Fruit fly (Drosophila melanogaster) whole organism, wandering third instar larva: ENCODE results near the gene CG9525.

ENCODE experiments used
- Abd-B ChIP-seq: fragments of >200 bp; optimal IDR thresholded peaks from 2 replicates; lab custom pipeline; 2017; ENCODE audit warnings: missing biosample characterization, missing genetic modification characterization
- CG32264 ChIP-seq: fragments of 200-800 bp; sonication (Bioruptor generic); optimal IDR thresholded peaks from 2 replicates; lab custom pipeline; 2016; ENCODE audit warnings: missing biosample characterization, missing genetic modification characterization
- CG9705 ChIP-seq: fragments of 200-800 bp; sonication (Bioruptor generic); optimal IDR thresholded peaks from 2 replicates; lab custom pipeline; 2018; ENCODE audit warnings: missing biosample characterization, mild to moderate bottlenecking, missing genetic modification characterization
- CrebA ChIP-seq: fragments of 200-800 bp; sonication (Bioruptor generic); optimal IDR thresholded peaks from 2 replicates; lab custom pipeline; 2016; ENCODE audit warnings: missing biosample characterization, mild to moderate bottlenecking, missing genetic modification characterization, borderline replicate concordance
- Dfd ChIP-seq: fragments of >200 bp; optimal IDR thresholded peaks from 2 replicates; lab custom pipeline; 2017; ENCODE audit warnings: missing biosample characterization, missing genetic modification characterization
- Dif ChIP-seq: fragments of 200-275, 200-300 bp; sonication (Bioruptor generic); optimal IDR thresholded peaks from 2 replicates; lab custom pipeline; 2018; ENCODE audit warnings: missing biosample characterization, missing genetic modification characterization; ENCODE audit not compliant: partially characterized antibody
- GATAd ChIP-seq: sonication (Bioruptor generic); optimal IDR thresholded peaks from 2 replicates; lab custom pipeline; 2016; ENCODE audit warnings: missing biosample characterization, missing genetic modification characterization
- HLH106 ChIP-seq: fragments of 200-800 bp; optimal IDR thresholded peaks from 3 replicates; lab custom pipeline; 2019; ENCODE audit warnings: missing biosample characterization, mild to moderate bottlenecking, missing genetic modification characterization, moderate library complexity
- Hnf4 ChIP-seq: fragments of 200-800 bp; sonication (Bioruptor generic); optimal IDR thresholded peaks from 2 replicates; lab custom pipeline; 2016; ENCODE audit warnings: missing biosample characterization, mild to moderate bottlenecking, missing genetic modification characterization
- Hr78 ChIP-seq: fragments of >200 bp; optimal IDR thresholded peaks from 2 replicates; lab custom pipeline; 2017; ENCODE audit warnings: missing biosample characterization, missing genetic modification characterization
- Hr83 ChIP-seq: fragments of 200-300 bp; sonication (Bioruptor generic); optimal IDR thresholded peaks from 2 replicates; lab custom pipeline; 2016; ENCODE audit warnings: missing biosample characterization, mild to moderate bottlenecking, missing genetic modification characterization, moderate library complexity; ENCODE audit not compliant: poor library complexity, severe bottlenecking
- Jra ChIP-seq: sonication (Bioruptor generic); optimal IDR thresholded peaks from 2 replicates; lab custom pipeline; 2016; ENCODE audit warnings: missing biosample characterization, missing genetic modification characterization
- Mio ChIP-seq: sonication (Bioruptor generic); optimal IDR thresholded peaks from 2 replicates; lab custom pipeline; 2016; ENCODE audit warnings: missing biosample characterization, missing genetic modification characterization
- Myc ChIP-seq: fragments of >200 bp; optimal IDR thresholded peaks from 2 replicates; lab custom pipeline; 2017
- N ChIP-seq: fragments of >200 bp; optimal IDR thresholded peaks from 2 replicates; lab custom pipeline; 2018; ENCODE audit warnings: missing biosample characterization, missing external identifiers, missing genetic modification characterization
- OdsH ChIP-seq: fragments of 200-800 bp; sonication (Bioruptor generic); optimal IDR thresholded peaks from 2 replicates; lab custom pipeline; 2016; ENCODE audit warnings: missing biosample characterization, mild to moderate bottlenecking, missing genetic modification characterization
- Rel ChIP-seq, 2 experiments: fragments of 200-800 bp; sonication (Bioruptor generic) in 1 of 2; optimal IDR thresholded peaks; 2 replicates in 1 of 2; 3 replicates in 1 of 2; lab custom pipeline; 2016 to 2019; ENCODE audit warnings: mild to moderate bottlenecking in 2 of 2, missing biosample characterization in 2 of 2, missing genetic modification characterization in 2 of 2, moderate library complexity in 1 of 2
- Sp1 ChIP-seq: fragments of 200-800 bp; sonication (Bioruptor generic); optimal IDR thresholded peaks from 3 replicates; lab custom pipeline; 2019; ENCODE audit warnings: missing biosample characterization, mild to moderate bottlenecking, missing genetic modification characterization, moderate library complexity
- Vsx2 ChIP-seq: fragments of 200-300, 225-300 bp; sonication (Bioruptor generic); optimal IDR thresholded peaks from 2 replicates; lab custom pipeline; 2018; ENCODE audit warnings: missing biosample characterization, missing genetic modification characterization; ENCODE audit not compliant: partially characterized antibody
- br ChIP-seq: fragments of 200-800 bp; sonication (Bioruptor generic); optimal IDR thresholded peaks from 2 replicates; lab custom pipeline; 2016; ENCODE audit warnings: missing biosample characterization, missing genetic modification characterization
- brk ChIP-seq: fragments of 200-800 bp; sonication (Bioruptor generic); optimal IDR thresholded peaks from 2 replicates; lab custom pipeline; 2016; ENCODE audit warnings: missing biosample characterization, mild to moderate bottlenecking, missing genetic modification characterization
- dl ChIP-seq, 2 experiments: fragments of 175-275, 200-275 bp in 1 of 2; fragments of 200-275 bp in 1 of 2; sonication (Bioruptor generic); optimal IDR thresholded peaks; lab custom pipeline; 2018; ENCODE audit warnings: mild to moderate bottlenecking in 2 of 2, missing biosample characterization in 2 of 2, missing genetic modification characterization in 2 of 2, moderate library complexity in 2 of 2; ENCODE audit not compliant: partially characterized antibody in 2 of 2, insufficient read depth in 1 of 2
- dmrt93B ChIP-seq: fragments of 200-800 bp; sonication (Bioruptor generic); optimal IDR thresholded peaks from 2 replicates; lab custom pipeline; 2018; ENCODE audit warnings: missing biosample characterization, mild to moderate bottlenecking, missing genetic modification characterization
- dsf ChIP-seq: sonication (Bioruptor generic); optimal IDR thresholded peaks from 2 replicates; lab custom pipeline; 2016; ENCODE audit warnings: missing biosample characterization, missing genetic modification characterization, borderline replicate concordance
- ey ChIP-seq: fragments of 200-800 bp; sonication (Bioruptor generic); optimal IDR thresholded peaks from 2 replicates; lab custom pipeline; 2016; ENCODE audit warnings: missing biosample characterization, missing genetic modification characterization
- foxo ChIP-seq, 2 experiments: fragments of 200-800 bp; sonication (Bioruptor generic); optimal IDR thresholded peaks; 2 replicates in 1 of 2; 3 replicates in 1 of 2; lab custom pipeline; 2016 to 2017; ENCODE audit warnings: missing biosample characterization in 2 of 2, missing genetic modification characterization in 2 of 2
- fru ChIP-seq: fragments of 200-800 bp; sonication (Bioruptor generic); optimal IDR thresholded peaks from 3 replicates; lab custom pipeline; 2016; ENCODE audit warnings: missing biosample characterization, mild to moderate bottlenecking, missing genetic modification characterization
- h ChIP-seq: fragments of 200-800 bp; sonication (Bioruptor generic); optimal IDR thresholded peaks from 3 replicates; lab custom pipeline; 2016; ENCODE audit warnings: missing biosample characterization, mild to moderate bottlenecking, missing genetic modification characterization
- jim ChIP-seq: fragments of 175-275, 200-325 bp; sonication (Bioruptor generic); optimal IDR thresholded peaks from 2 replicates; lab custom pipeline; 2016; ENCODE audit warnings: missing biosample characterization, mild to moderate bottlenecking, missing genetic modification characterization
- lola ChIP-seq: fragments of >200 bp; optimal IDR thresholded peaks from 2 replicates; lab custom pipeline; 2017; ENCODE audit warnings: missing biosample characterization, missing genetic modification characterization
- pan ChIP-seq: fragments of >200 bp; optimal IDR thresholded peaks from 2 replicates; lab custom pipeline; 2017
- psq ChIP-seq: fragments of 200-800 bp; sonication (Bioruptor generic); optimal IDR thresholded peaks from 3 replicates; lab custom pipeline; 2017; ENCODE audit warnings: missing biosample characterization, mild to moderate bottlenecking, missing genetic modification characterization, moderate library complexity
- rgr ChIP-seq: fragments of 200-800 bp; sonication (Bioruptor generic); optimal IDR thresholded peaks from 3 replicates; lab custom pipeline; 2016; ENCODE audit warnings: missing biosample characterization, mild to moderate bottlenecking, missing genetic modification characterization
- sage ChIP-seq: fragments of 200-800 bp; sonication (Bioruptor generic); optimal IDR thresholded peaks from 2 replicates; lab custom pipeline; 2016; ENCODE audit warnings: missing biosample characterization, mild to moderate bottlenecking, missing genetic modification characterization
- sv ChIP-seq: fragments of 200-800 bp; sonication (Bioruptor generic); optimal IDR thresholded peaks from 3 replicates; lab custom pipeline; 2016; ENCODE audit warnings: missing biosample characterization, missing genetic modification characterization
- tai ChIP-seq: sonication (Bioruptor generic); optimal IDR thresholded peaks from 2 replicates; lab custom pipeline; 2016; ENCODE audit warnings: missing biosample characterization, missing genetic modification characterization
- usp ChIP-seq: fragments of >200 bp; optimal IDR thresholded peaks from 2 replicates; lab custom pipeline; 2017; ENCODE audit warnings: missing biosample characterization, missing genetic modification characterization
- woc ChIP-seq: sonication (Bioruptor generic); optimal IDR thresholded peaks from 2 replicates; lab custom pipeline; 2016; ENCODE audit warnings: missing biosample characterization, mild to moderate bottlenecking, missing genetic modification characterization

The CG9525 gene

DNA sequence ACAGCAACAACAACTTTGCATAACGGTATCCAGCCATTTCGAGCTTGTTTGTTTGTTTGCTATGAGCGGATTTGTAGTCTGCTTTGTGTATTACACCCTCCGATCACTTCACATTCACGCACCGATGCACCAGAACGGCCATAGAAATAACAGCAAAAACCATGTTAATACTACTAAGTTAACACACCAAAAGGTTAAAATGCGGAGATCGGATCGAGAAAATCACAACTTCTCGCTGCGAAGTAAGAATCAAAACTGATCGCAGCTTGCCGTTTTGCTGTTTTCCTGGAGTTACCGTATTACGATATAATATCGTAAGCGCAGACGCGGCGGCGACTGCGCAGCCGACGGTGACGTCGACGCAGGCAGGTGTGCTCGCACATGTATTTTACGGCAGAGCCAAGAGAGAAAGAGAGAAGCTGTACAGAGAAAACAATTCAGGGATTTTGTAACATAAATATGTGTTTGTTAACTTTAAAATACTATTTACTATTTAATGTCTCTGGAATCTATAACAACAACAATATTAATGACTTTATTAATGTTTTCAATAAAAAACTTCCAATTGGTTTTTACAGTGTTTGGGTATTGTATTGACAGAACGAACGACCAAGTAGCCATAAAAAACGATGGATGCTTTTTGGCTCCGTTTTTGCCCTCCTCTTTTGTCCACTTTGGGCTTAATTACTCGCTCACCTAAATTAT is 22.6 kb upstream of the CG9525 start, which contains the start of gene CG13101:
Gene CG13101 (minus strand): TSS at position 259 of the 705 bp plus-strand sequence.
- TF ChIP-seq tai (GFP tag; lab: Kevin White, UChicago) (peak; percentile 88), Hr83 (no peak), CrebA (GFP tag; lab: Kevin White, UChicago) (peak; percentile 34), Myc (lab: Kevin White, UChicago) (no peak), h (peak; percentile 99), Hr78 (GFP tag; lab: Kevin White, UChicago) (no peak), lola (GFP tag; lab: Kevin White, UChicago) (no peak), pan (no peak), psq (peak; percentile 95), OdsH (peak; percentile 98), Dfd (peak; percentile 27), CG32264 (GFP tag; lab: Kevin White, UChicago) (peak; percentile 89), brk (GFP tag; lab: Kevin White, UChicago) (peak; percentile 95), usp (no peak), Jra (peak; percentile 96), br (GFP tag; lab: Kevin White, UChicago) (peak; percentile 96), woc (GFP tag; lab: Kevin White, UChicago) (peak; percentile 96), dmrt93B (GFP tag; lab: Kevin White, UChicago) (peak; percentile 90), sage (GFP tag; lab: Kevin White, UChicago) (peak; percentile 95), Sp1 (GFP tag; lab: Kevin White, UChicago) (peak; percentile 97), Hnf4 (GFP tag; lab: Kevin White, UChicago) (peak; percentile 97), CG9705 (GFP tag; lab: Kevin White, UChicago) (peak; percentile 92), GATAd (peak; percentile 72), N (GFP tag; lab: Kevin White, UChicago) (no peak), Rel (GFP tag; optimal IDR thresholded peaks at IDR 0.05; lab: Kevin White, UChicago) (peak; percentile 81), Rel (tag; optimal IDR thresholded peaks at IDR 0.05; lab: Kevin White, UChicago) (peak; percentile 80), Abd-B (GFP tag; lab: Kevin White, UChicago) (no peak), fru (GFP tag; lab: Kevin White, UChicago) (peak; percentile 93), sv (GFP tag; lab: Kevin White, UChicago) (peak; percentile 92), foxo (GFP tag; optimal IDR thresholded peaks at IDR 0.05; lab: Kevin White, UChicago) (peak in 1 of 2 experiments; percentile 97), jim (GFP tag; lab: Kevin White, UChicago) (no peak), Dif (GFP tag; lab: Kevin White, UChicago) (peak; percentile 31), dsf (peak; percentile 86), Vsx2 (GFP tag; lab: Kevin White, UChicago) (no peak), HLH106 (tag; lab: Kevin White, UChicago) (peak; percentile 98), dl (GFP tag; optimal IDR thresholded peaks at IDR 0.05; lab: Kevin White, UChicago; ENCODE audit: insufficient read depth in 1 of 2, partially characterized antibody in 2 of 2) (no peak), Mio (peak; percentile 76), ey (GFP tag; lab: Kevin White, UChicago) (peak; percentile 95), rgr (peak; percentile 98)

DNA sequence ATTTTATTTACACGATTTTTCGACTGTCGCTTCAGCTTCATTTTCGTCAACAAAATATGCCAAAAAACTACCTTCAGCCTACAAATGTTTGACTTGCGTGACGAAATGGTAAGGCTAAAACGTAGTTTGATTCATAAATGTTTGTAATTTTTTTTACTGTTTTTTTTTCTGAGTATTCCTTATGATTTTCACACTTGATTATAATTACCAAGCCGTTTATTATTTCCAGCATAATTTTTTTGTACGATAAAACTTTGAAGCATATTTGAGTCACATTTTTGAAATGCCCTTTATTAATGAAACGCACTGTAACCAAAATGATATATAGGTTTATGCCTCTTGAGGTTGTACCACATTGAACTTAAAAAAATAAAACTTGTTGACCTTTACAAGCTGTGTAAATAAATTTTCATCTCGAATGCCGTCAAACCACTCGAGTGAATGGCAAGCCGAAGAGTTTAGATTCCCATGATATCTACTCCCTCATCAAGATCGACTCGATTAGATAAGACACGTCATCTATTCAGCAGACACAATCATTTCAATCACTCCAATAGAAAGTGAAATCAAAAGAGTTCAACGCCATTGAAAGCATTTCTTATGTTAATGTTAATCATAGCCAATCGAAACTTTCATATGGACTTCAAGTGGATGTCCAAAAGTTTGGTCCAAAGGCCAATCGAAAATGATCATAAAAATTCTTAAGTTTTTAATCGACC is 20.6 kb upstream of the CG9525 start:
- TF ChIP-seq foxo (GFP tag; optimal IDR thresholded peaks at IDR 0.05; lab: Kevin White, UChicago) (no peak), sage (GFP tag; lab: Kevin White, UChicago) (no peak), pan (no peak), sv (GFP tag; lab: Kevin White, UChicago) (no peak), Abd-B (GFP tag; lab: Kevin White, UChicago) (no peak), Hr78 (GFP tag; lab: Kevin White, UChicago) (no peak), CrebA (GFP tag; lab: Kevin White, UChicago) (no peak), br (GFP tag; lab: Kevin White, UChicago) (no peak)
